Fruit fly (Drosophila melanogaster) whole organism, embryonic: ENCODE results near the gene CG31141.
A peak's percentile ranks its signal among the peaks of the same experiment; 100 is the strongest.

ENCODE experiments used
- Adf1 ChIP-seq: fragments of 200-800 bp; sonication (Bioruptor generic); IDR thresholded peaks from 2 replicates; pipeline ENCODE4 v1.3.6; 2022; ENCODE audit warnings: missing biosample characterization, missing genetic modification characterization
- B-H2 ChIP-seq: fragments of 200-800 bp; sonication (Bioruptor generic); optimal IDR thresholded peaks from 2 replicates; lab custom pipeline; 2018; ENCODE audit warnings: missing biosample characterization, mild to moderate bottlenecking, missing genetic modification characterization
- Bgb ChIP-seq: fragments of 200-800 bp; sonication (Bioruptor generic); IDR thresholded peaks from 2 replicates; pipeline ENCODE4 v1.3.6; 2022; ENCODE audit warnings: missing biosample characterization, missing genetic modification characterization; ENCODE audit not compliant: partially characterized antibody
- CG10979 ChIP-seq: fragments of 200-800 bp; sonication (Bioruptor generic); optimal IDR thresholded peaks from 2 replicates; lab custom pipeline; 2018; ENCODE audit warnings: missing biosample characterization, mild to moderate bottlenecking, missing genetic modification characterization, moderate library complexity
- CG11560 ChIP-seq: fragments of 200-800 bp; sonication (Bioruptor generic); IDR thresholded peaks from 3 replicates; pipeline ENCODE4 v1.3.6; 2022; ENCODE audit warnings: missing biosample characterization, missing genetic modification characterization
- CG12391 ChIP-seq: fragments of 200-800 bp; sonication (Bioruptor generic); optimal IDR thresholded peaks from 3 replicates; lab custom pipeline; 2018; ENCODE audit warnings: missing biosample characterization, mild to moderate bottlenecking, missing genetic modification characterization, moderate library complexity
- CG13624 ChIP-seq: fragments of 200-800 bp; sonication (Bioruptor generic); optimal IDR thresholded peaks from 2 replicates; lab custom pipeline; 2016; ENCODE audit warnings: missing biosample characterization, missing genetic modification characterization
- CG18262 ChIP-seq: fragments of 200-800 bp; optimal IDR thresholded peaks from 3 replicates; lab custom pipeline; 2019; ENCODE audit warnings: missing biosample characterization, mild to moderate bottlenecking, missing genetic modification characterization, moderate library complexity
- CG18619 ChIP-seq: fragments of 200-800 bp; sonication (Bioruptor generic); optimal IDR thresholded peaks from 3 replicates; lab custom pipeline; 2017; ENCODE audit warnings: missing biosample characterization, mild to moderate bottlenecking, missing genetic modification characterization
- CG2202 ChIP-seq: fragments of 200-800 bp; sonication (Bioruptor generic); optimal IDR thresholded peaks from 2 replicates; lab custom pipeline; 2018; ENCODE audit warnings: missing biosample characterization, mild to moderate bottlenecking, missing genetic modification characterization
- CG2875 ChIP-seq: fragments of 200-800 bp; sonication (Bioruptor generic); optimal IDR thresholded peaks from 2 replicates; lab custom pipeline; 2017; ENCODE audit warnings: missing biosample characterization, mild to moderate bottlenecking, missing genetic modification characterization, missing genetic modification reagents
- CG3065 ChIP-seq: fragments of 200-800 bp; sonication (Bioruptor generic); optimal IDR thresholded peaks from 2 replicates; lab custom pipeline; 2016; ENCODE audit warnings: missing biosample characterization, missing genetic modification characterization
- CG31388 ChIP-seq: fragments of 200-800 bp; sonication (Bioruptor generic); optimal IDR thresholded peaks from 2 replicates; lab custom pipeline; 2016; ENCODE audit warnings: missing biosample characterization, missing genetic modification characterization
- CG3281 ChIP-seq: fragments of 200-800 bp; sonication (Bioruptor generic); optimal IDR thresholded peaks from 3 replicates; lab custom pipeline; 2017; ENCODE audit warnings: missing biosample characterization, mild to moderate bottlenecking, missing genetic modification characterization
- CG4360 ChIP-seq: fragments of 200-800 bp; sonication (Bioruptor generic); IDR thresholded peaks from 2 replicates; pipeline ENCODE4 v1.3.6; 2022; ENCODE audit warnings: missing biosample characterization, missing genetic modification characterization
- CG7987 ChIP-seq: fragments of 200-800 bp; sonication (Bioruptor generic); optimal IDR thresholded peaks from 2 replicates; lab custom pipeline; 2018; ENCODE audit warnings: missing biosample characterization, mild to moderate bottlenecking, missing genetic modification characterization, moderate library complexity
- CG9215 ChIP-seq: fragments of 200-800 bp; sonication (Bioruptor generic); IDR thresholded peaks from 2 replicates; pipeline ENCODE4 v1.3.6; 2022; ENCODE audit warnings: missing biosample characterization, missing genetic modification characterization
- Dek ChIP-seq: fragments of 200-800 bp; sonication (Bioruptor generic); optimal IDR thresholded peaks from 3 replicates; lab custom pipeline; 2019; ENCODE audit warnings: missing biosample characterization, mild to moderate bottlenecking, missing genetic modification characterization, moderate library complexity
- Hmx ChIP-seq: fragments of 200-800 bp; sonication (Bioruptor generic); optimal IDR thresholded peaks from 2 replicates; lab custom pipeline; 2016; ENCODE audit warnings: missing biosample characterization, missing genetic modification characterization
- Lim3 ChIP-seq: fragments of 200-800 bp; sonication (Bioruptor generic); IDR thresholded peaks from 2 replicates; pipeline ENCODE4 v1.3.6; 2022; ENCODE audit warnings: missing biosample characterization, missing genetic modification characterization
- MESR4 ChIP-seq: fragments of 200-800 bp; sonication (Bioruptor generic); optimal IDR thresholded peaks from 2 replicates; lab custom pipeline; 2018; ENCODE audit warnings: missing biosample characterization, mild to moderate bottlenecking, missing genetic modification characterization, moderate library complexity
- Neu2 ChIP-seq: fragments of 200-800 bp; sonication (Bioruptor generic); optimal IDR thresholded peaks from 3 replicates; lab custom pipeline; 2016; ENCODE audit warnings: missing biosample characterization, missing genetic modification characterization, borderline replicate concordance
- Rfx ChIP-seq: fragments of 200-800 bp; sonication (Bioruptor generic); IDR thresholded peaks from 2 replicates; pipeline ENCODE4 v1.3.6; 2022; ENCODE audit warnings: missing biosample characterization, missing genetic modification characterization
- Sry-β ChIP-seq: fragments of 200-800 bp; sonication (Bioruptor generic); optimal IDR thresholded peaks from 2 replicates; lab custom pipeline; 2018; ENCODE audit warnings: missing biosample characterization, mild to moderate bottlenecking, missing genetic modification characterization, moderate library complexity
- Usf ChIP-seq: fragments of 200-800 bp; sonication (Bioruptor generic); optimal IDR thresholded peaks from 2 replicates; lab custom pipeline; 2017; ENCODE audit warnings: missing genotype, missing biosample characterization, missing genetic modification characterization
- chinmo ChIP-seq: fragments of 200-800 bp; sonication (Bioruptor generic); IDR thresholded peaks from 4 replicates; pipeline ENCODE4 v1.3.6; 2022; ENCODE audit warnings: missing biosample characterization, missing genetic modification characterization; ENCODE audit not compliant: partially characterized antibody
- croc ChIP-seq: fragments of 200-800 bp; sonication (Bioruptor generic); conservative IDR thresholded peaks from 3 replicates; pipeline ENCODE4 v1.3.6; 2022; ENCODE audit warnings: missing biosample characterization, missing genetic modification characterization
- dan ChIP-seq: fragments of 200-800 bp; sonication (Bioruptor generic); IDR thresholded peaks from 2 replicates; pipeline ENCODE4 v1.3.6; 2022; ENCODE audit warnings: missing biosample characterization, missing genetic modification characterization
- exex ChIP-seq: fragments of 200-800 bp; sonication (Bioruptor generic); optimal IDR thresholded peaks from 4 replicates; lab custom pipeline; 2018; ENCODE audit warnings: missing biosample characterization, mild to moderate bottlenecking, missing genetic modification characterization, moderate library complexity
- fd64A ChIP-seq: fragments of 200-800 bp; sonication (Bioruptor generic); optimal IDR thresholded peaks from 3 replicates; lab custom pipeline; 2018; ENCODE audit warnings: missing biosample characterization, mild to moderate bottlenecking, missing genetic modification characterization
- gcm ChIP-seq: fragments of 200-800 bp; sonication (Bioruptor generic); optimal IDR thresholded peaks from 2 replicates; lab custom pipeline; 2019; ENCODE audit warnings: missing biosample characterization, mild to moderate bottlenecking, missing genetic modification characterization, moderate library complexity
- gem ChIP-seq: fragments of 200-800 bp; sonication (Bioruptor generic); optimal IDR thresholded peaks from 2 replicates; lab custom pipeline; 2019; ENCODE audit warnings: missing biosample characterization, mild to moderate bottlenecking, missing genetic modification characterization, moderate library complexity
- gfzf ChIP-seq: fragments of 200-800 bp; sonication (Bioruptor generic); optimal IDR thresholded peaks from 2 replicates; lab custom pipeline; 2016; ENCODE audit warnings: missing biosample characterization, mild to moderate bottlenecking, missing genetic modification characterization, moderate library complexity
- ham ChIP-seq: fragments of 200-800 bp; sonication (Bioruptor generic); IDR thresholded peaks from 2 replicates; pipeline ENCODE4 v1.3.6; 2022; ENCODE audit warnings: missing biosample characterization, missing genetic modification characterization
- mld ChIP-seq: fragments of 200-800 bp; sonication (Bioruptor generic); IDR thresholded peaks from 3 replicates; pipeline ENCODE4 v1.3.6; 2022; ENCODE audit warnings: missing biosample characterization, missing genetic modification characterization; ENCODE audit not compliant: partially characterized antibody
- nerfin-2 ChIP-seq: fragments of 200-800 bp; sonication (Bioruptor generic); IDR thresholded peaks from 2 replicates; pipeline ENCODE4 v1.3.6; 2022; ENCODE audit warnings: missing biosample characterization, missing genetic modification characterization; ENCODE audit not compliant: partially characterized antibody
- oc ChIP-seq: fragments of 200-800 bp; sonication (Bioruptor generic); optimal IDR thresholded peaks from 2 replicates; lab custom pipeline; 2018; ENCODE audit warnings: missing biosample characterization, mild to moderate bottlenecking, missing genetic modification characterization, moderate library complexity
- odd ChIP-seq: fragments of 200-800 bp; sonication (Bioruptor generic); optimal IDR thresholded peaks from 2 replicates; lab custom pipeline; 2017; ENCODE audit warnings: missing biosample characterization, mild to moderate bottlenecking, missing genetic modification characterization
- pros ChIP-seq: fragments of 200-800 bp; sonication (Bioruptor generic); optimal IDR thresholded peaks from 3 replicates; lab custom pipeline; 2019; ENCODE audit warnings: missing biosample characterization, mild to moderate bottlenecking, missing genetic modification characterization, moderate library complexity
- repo ChIP-seq: fragments of 200-800 bp; sonication (Bioruptor generic); optimal IDR thresholded peaks from 2 replicates; lab custom pipeline; 2016; ENCODE audit warnings: missing biosample characterization, missing genetic modification characterization
- seq ChIP-seq: fragments of 200-800 bp; sonication (Bioruptor generic); IDR thresholded peaks from 2 replicates; pipeline ENCODE4 v1.3.6; 2022; ENCODE audit warnings: missing biosample characterization, missing genetic modification characterization
- sim ChIP-seq: fragments of 200-800 bp; sonication (Bioruptor generic); IDR thresholded peaks from 2 replicates; pipeline ENCODE4 v1.3.6; 2022; ENCODE audit warnings: missing biosample characterization, missing genetic modification characterization
- slp2 ChIP-seq: fragments of 200-800 bp; sonication (Bioruptor generic); optimal IDR thresholded peaks from 2 replicates; lab custom pipeline; 2016; ENCODE audit warnings: missing biosample characterization, missing genetic modification characterization
- sqz ChIP-seq: fragments of 200-800 bp; sonication (Bioruptor generic); optimal IDR thresholded peaks from 3 replicates; lab custom pipeline; 2018; ENCODE audit warnings: missing biosample characterization, mild to moderate bottlenecking, missing genetic modification characterization
- sr ChIP-seq: fragments of 200-800 bp; sonication (Bioruptor generic); IDR thresholded peaks from 3 replicates; pipeline ENCODE4 v1.3.6; 2022; ENCODE audit warnings: missing biosample characterization, missing genetic modification characterization
- tll ChIP-seq, 2 experiments: fragments of 200-800 bp in 1 of 2; fragments of >200 bp in 1 of 2; sonication (Bioruptor generic) in 1 of 2; optimal IDR thresholded peaks; 2 replicates each; lab custom pipeline; 2017 to 2019; ENCODE audit warnings: missing biosample characterization in 2 of 2, missing genetic modification characterization in 2 of 2, mild to moderate bottlenecking in 1 of 2, moderate library complexity in 1 of 2
- toy ChIP-seq: fragments of 200-800 bp; sonication (Bioruptor generic); IDR thresholded peaks from 2 replicates; pipeline ENCODE4 v1.3.6; 2022; ENCODE audit warnings: missing biosample characterization, missing genetic modification characterization
- wdn ChIP-seq: fragments of 200-800 bp; sonication (Bioruptor generic); IDR thresholded peaks from 2 replicates; pipeline ENCODE4 v1.3.6; 2022; ENCODE audit warnings: missing biosample characterization, missing genetic modification characterization

Gene CG31141

dm6 chr3R:23903425-23903824 lies 19.7 kb upstream of the CG31141 start:
- TF ChIP-seq chinmo (0 out of 4 replicates have a peak, but pooled peaks have one; percentile 68), sr (GFP tag; lab: Robert Waterston, UW) (no peak), B-H2 (GFP tag; lab: Kevin White, UChicago) (no peak), dan (GFP tag; lab: Robert Waterston, UW) (no peak)

- TF ChIP-seq gfzf (no peak), CG2202 (tag; lab: Kevin White, UChicago) (no peak), Usf (GFP tag; lab: Kevin White, UChicago) (no peak), slp2 (GFP tag; lab: Kevin White, UChicago) (no peak), CG13624 (no peak), chinmo (peak; percentile 96), ham (GFP tag; lab: Robert Waterston, UW) (no peak), CG9215 (no peak), CG10979 (tag; lab: Kevin White, UChicago) (no peak), CG4360 (GFP tag; lab: Robert Waterston, UW) (no peak), Hmx (GFP tag; lab: Kevin White, UChicago) (no peak), CG3281 (GFP tag; lab: Kevin White, UChicago) (peak; percentile 14), toy (GFP tag; lab: Robert Waterston, UW) (no peak), Adf1 (peak; percentile 13), MESR4 (GFP tag; lab: Kevin White, UChicago) (no peak), Dek (tag; lab: Kevin White, UChicago) (peak; percentile 22), CG2875 (GFP tag; lab: Kevin White, UChicago) (no peak), repo (GFP tag; lab: Kevin White, UChicago) (no peak), odd (GFP tag; lab: Kevin White, UChicago) (peak; percentile 72), seq (GFP tag; lab: Robert Waterston, UW) (peak; percentile 78), CG31388 (GFP tag; lab: Kevin White, UChicago) (no peak), Bgb (no peak), croc (GFP tag; lab: Robert Waterston, UW) (no peak), sqz (no peak), Neu2 (no peak), gcm (GFP tag; lab: Kevin White, UChicago) (peak; percentile 10), Sry-β (no peak), nerfin-2 (GFP tag; lab: Robert Waterston, UW) (no peak), CG18619 (peak; percentile 37), sim (GFP tag; lab: Robert Waterston, UW) (no peak), fd64A (peak; percentile 64), CG7987 (GFP tag; lab: Kevin White, UChicago) (peak; percentile 76), gem (peak; percentile 54), oc (tag; lab: Kevin White, UChicago) (peak; percentile 25), wdn (GFP tag; lab: Robert Waterston, UW) (no peak), tll (GFP tag; optimal IDR thresholded peaks at IDR 0.05; lab: Kevin White, UChicago) (no peak), CG12391 (peak; percentile 3), CG18262 (tag; lab: Kevin White, UChicago) (no peak), mld (no peak), Rfx (no peak; the same call in 1 of the 2 replicates), exex (tag; lab: Kevin White, UChicago) (peak; percentile 18), pros (GFP tag; lab: Kevin White, UChicago) (peak; percentile 13), Lim3 (GFP tag; lab: Robert Waterston, UW) (no peak), CG3065 (GFP tag; lab: Kevin White, UChicago) (no peak), CG11560 (tag; lab: Robert Waterston, UW) (no peak)
These were observed 13.7 kb upstream of the CG31141 start for dm6 chr3R:23909347-23909862.
